Worm (Caenorhabditis elegans) whole organism, early embryonic: ENCODE results near the gene moc-6.

Experiments used
- B0310.2 ChIP-seq: sonication (generic microtip); optimal IDR thresholded peaks from 2 replicates; lab custom pipeline; 2016; ENCODE audit warnings: mild to moderate bottlenecking, missing genetic modification characterization, missing compliant biosample characterization
- F13C5.2 ChIP-seq: sonication (generic microtip); optimal IDR thresholded peaks from 2 replicates; lab custom pipeline; 2017; ENCODE audit warnings: mild to moderate bottlenecking, missing genetic modification characterization, inconsistent platforms, missing compliant biosample characterization
- aly-1 ChIP-seq: sonication (generic microtip); optimal IDR thresholded peaks from 2 replicates; lab custom pipeline; 2016; ENCODE audit warnings: missing genetic modification characterization, missing compliant biosample characterization
- ama-1 ChIP-seq: fragments of 150-350 bp; optimal IDR thresholded peaks from 2 replicates; lab custom pipeline; 2014
- ceh-36 ChIP-seq: sonication (generic microtip); optimal IDR thresholded peaks from 2 replicates; lab custom pipeline; 2016; ENCODE audit warnings: missing genetic modification characterization, inconsistent platforms, missing compliant biosample characterization
- flt-1 ChIP-seq: fragments of 200-800 bp; sonication (Bioruptor generic); IDR thresholded peaks from 2 replicates; pipeline ENCODE4 v1.3.6; 2022; ENCODE audit warnings: missing genetic modification characterization, missing compliant biosample characterization
- hmbx-1 ChIP-seq: sonication (generic microtip); optimal IDR thresholded peaks from 2 replicates; lab custom pipeline; 2016; ENCODE audit warnings: mild to moderate bottlenecking, missing genetic modification characterization, missing compliant biosample characterization
- hnd-1 ChIP-seq: sonication (generic microtip); optimal IDR thresholded peaks from 2 replicates; lab custom pipeline; 2016; ENCODE audit warnings: missing genetic modification characterization, missing compliant biosample characterization
- pes-1 ChIP-seq: fragments of 200-800 bp; sonication (Bioruptor generic); IDR thresholded peaks from 2 replicates; pipeline ENCODE4 v1.3.6; 2022; ENCODE audit warnings: missing genetic modification reagents, missing genetic modification characterization, missing compliant biosample characterization

DNA sequence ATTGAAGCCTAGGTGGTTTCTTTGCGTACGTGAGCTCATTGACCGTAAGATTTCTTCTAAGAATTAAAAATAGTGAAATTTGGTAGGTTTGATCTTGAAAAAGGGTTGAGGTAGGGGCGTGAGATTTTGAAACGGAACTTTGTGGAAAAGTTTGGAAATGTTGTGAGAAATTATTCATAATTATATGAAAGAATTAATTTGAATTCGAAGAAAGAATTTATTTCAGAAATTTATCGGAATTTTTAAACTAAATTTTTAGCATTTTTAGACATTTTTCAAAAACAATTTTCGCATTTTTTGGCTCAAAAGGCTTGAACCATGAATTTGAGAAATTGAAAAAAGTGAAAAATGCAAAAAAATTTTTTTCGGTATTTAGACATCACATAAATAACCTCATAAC is 18.4 kb downstream of the moc-6 start:
- TF ChIP-seq pes-1 (GFP tag; lab: Robert Waterston, UW) (no peak), B0310.2 (tag; lab: Kevin White, UChicago) (no peak), ama-1 (lab: Kevin White, UChicago) (no peak), F13C5.2 (tag; lab: Kevin White, UChicago) (no peak), aly-1 (tag; lab: Kevin White, UChicago) (no peak), hnd-1 (no peak), hmbx-1 (tag; lab: Kevin White, UChicago) (no peak), flt-1 (GFP tag; lab: Robert Waterston, UW) (no peak), ceh-36 (tag; lab: Kevin White, UChicago) (no peak)
